Worm (Caenorhabditis elegans) whole organism, L1 larva: ENCODE data around the gene Y17D7B.4.

Experiments
- C04F5.9 ChIP-seq: sonication (generic microtip); optimal IDR thresholded peaks from 2 replicates; lab custom pipeline; 2016; ENCODE audit warnings: missing genetic modification characterization, missing compliant biosample characterization
- aha-1 ChIP-seq: fragments of 150-350 bp; optimal IDR thresholded peaks from 2 replicates; lab custom pipeline; 2014; ENCODE audit warnings: missing biosample characterization, missing genetic modification characterization
- alr-1 ChIP-seq: fragments of 200-800 bp; sonication (Bioruptor generic); optimal IDR thresholded peaks from 2 replicates; lab custom pipeline; 2018; ENCODE audit warnings: borderline replicate concordance, mild to moderate bottlenecking, missing genetic modification characterization, missing compliant biosample characterization
- ceh-88 ChIP-seq: fragments of 200-800 bp; sonication (Bioruptor generic); IDR thresholded peaks from 2 replicates; pipeline ENCODE4 v1.3.6; 2022; ENCODE audit warnings: missing genetic modification characterization, missing compliant biosample characterization
- efl-1 ChIP-seq, 4 experiments: fragments of 150-350 bp; optimal IDR thresholded peaks in 3 of 4; peaks in 1 of 4; 1 replicate in 1 of 4; 2 replicates in 3 of 4; lab custom pipeline; 2014; ENCODE audit warnings: missing biosample characterization in 2 of 4, missing genetic modification characterization in 2 of 4, missing genetic modification reagents in 2 of 4
- elt-2 ChIP-seq: sonication (generic microtip); optimal IDR thresholded peaks from 2 replicates; lab custom pipeline; 2016; ENCODE audit warnings: missing genetic modification characterization, mild to moderate bottlenecking, inconsistent platforms, missing compliant biosample characterization, missing genetic modification reagents
- elt-3 ChIP-seq, 6 experiments: fragments of 150-350 bp in 1 of 6; sonication (generic microtip); optimal IDR thresholded peaks; 2 replicates each; lab custom pipeline; 2017 to 2018; ENCODE audit warnings: missing biosample characterization in 6 of 6, missing genetic modification characterization in 6 of 6, inconsistent platforms in 1 of 6
- hlh-17 ChIP-seq: fragments of 200-800 bp; sonication (Bioruptor generic); optimal IDR thresholded peaks from 2 replicates; lab custom pipeline; 2018; ENCODE audit warnings: missing genetic modification characterization, mild to moderate bottlenecking, missing compliant biosample characterization, moderate library complexity, borderline replicate concordance
- lin-35 ChIP-seq, 2 experiments: fragments of 150-350 bp; optimal IDR thresholded peaks; 2 replicates each; lab custom pipeline; 2014; ENCODE audit warnings: missing biosample characterization in 2 of 2, missing genetic modification characterization in 2 of 2, missing genetic modification reagents in 2 of 2
- mep-1 ChIP-seq: fragments of 150-350 bp; optimal IDR thresholded peaks from 2 replicates; lab custom pipeline; 2014; ENCODE audit warnings: missing biosample characterization, missing genetic modification characterization
- nhr-11 ChIP-seq: fragments of 150-350 bp; optimal IDR thresholded peaks from 2 replicates; lab custom pipeline; 2014; ENCODE audit warnings: missing biosample characterization, missing genetic modification characterization
- nhr-84 ChIP-seq: sonication (generic microtip); optimal IDR thresholded peaks from 2 replicates; lab custom pipeline; 2017; ENCODE audit warnings: missing biosample characterization, missing genetic modification characterization
- skn-1 ChIP-seq: fragments of 150-350 bp; optimal IDR thresholded peaks from 2 replicates; lab custom pipeline; 2014; ENCODE audit warnings: missing biosample characterization, missing genetic modification characterization
- snpc-4 ChIP-seq: fragments of 150-350 bp; optimal IDR thresholded peaks from 2 replicates; lab custom pipeline; 2014; ENCODE audit warnings: missing biosample characterization, missing genetic modification characterization

DNA sequence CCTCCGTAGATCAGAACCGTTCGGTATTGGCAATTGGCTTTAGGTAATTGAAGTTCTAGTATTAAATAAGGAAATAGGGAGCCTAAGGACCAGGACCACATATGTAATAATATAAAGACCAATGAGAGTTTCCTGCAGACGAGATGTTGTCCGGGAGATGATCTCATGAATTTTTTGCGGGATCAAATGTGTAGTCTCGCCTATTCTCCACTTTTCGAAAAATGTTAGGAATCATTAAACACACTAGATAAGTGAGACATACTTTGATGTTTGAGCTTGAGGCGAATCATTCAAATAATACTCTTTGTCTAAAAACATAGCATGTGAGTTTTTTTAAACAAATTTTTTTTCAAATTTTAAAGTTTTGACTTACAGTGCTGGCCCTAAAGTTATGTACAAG lies 23.5 kb downstream of the Y17D7B.4 start, which contains the start of gene F11D11.6:
- no peak for TF ChIP-seq skn-1
- TF ChIP-seq C04F5.9 (tag; lab: Kevin White, UChicago) = no peak
- TF ChIP-seq mep-1 (tag; lab: Kevin White, UChicago) = no peak
- no peak for TF ChIP-seq aha-1 (tag; lab: Kevin White, UChicago)
- no peak for TF ChIP-seq elt-3 (tag; optimal IDR thresholded peaks at IDR 0.05; lab: Kevin White, UChicago)
- TF ChIP-seq alr-1 (tag; lab: Kevin White, UChicago) = no peak
- TF ChIP-seq efl-1 (optimal IDR thresholded peaks at IDR 0.05; lab: Kevin White, UChicago) = no peak
- no peak for TF ChIP-seq efl-1 (GFP tag; optimal IDR thresholded peaks at IDR 0.05 in 1 of 2; lab: Kevin White, UChicago)
- no peak for TF ChIP-seq elt-2 (tag; lab: Kevin White, UChicago)
- TF ChIP-seq hlh-17 = no peak
- TF ChIP-seq nhr-84 = no peak
- TF ChIP-seq nhr-11 (tag; lab: Kevin White, UChicago) = no peak
- no peak for TF ChIP-seq snpc-4 (tag; lab: Kevin White, UChicago)
- TF ChIP-seq ceh-88 (GFP tag; lab: Robert Waterston, UW) = no peak
- no peak for TF ChIP-seq lin-35 (GFP tag; optimal IDR thresholded peaks at IDR 0.05; lab: Kevin White, UChicago)
